Worm (Caenorhabditis elegans) whole organism, L1 larva: ENCODE results near the gene F39F10.4.
"Not testable (repeated sequence)": the region's sequence is repeated elsewhere in the genome, so short reads cannot be mapped to it uniquely, and the experiment has no call there.

Experiments used
- C16A3.4 ChIP-seq: fragments of 150-350 bp; optimal IDR thresholded peaks from 2 replicates; lab custom pipeline; 2014; ENCODE audit warnings: missing biosample characterization, missing genetic modification characterization
- F16B12.6 ChIP-seq: fragments of 150-350 bp; optimal IDR thresholded peaks from 2 replicates; lab custom pipeline; 2014; ENCODE audit warnings: missing biosample characterization, missing genetic modification characterization
- Y116A8C.19 ChIP-seq: sonication (generic microtip); optimal IDR thresholded peaks from 2 replicates; lab custom pipeline; 2016; ENCODE audit warnings: missing compliant biosample characterization, missing genetic modification characterization, borderline replicate concordance
- alr-1 ChIP-seq: fragments of 200-800 bp; sonication (Bioruptor generic); optimal IDR thresholded peaks from 2 replicates; lab custom pipeline; 2018; ENCODE audit warnings: borderline replicate concordance, mild to moderate bottlenecking, missing genetic modification characterization, missing compliant biosample characterization
- ama-1 ChIP-seq: fragments of 150-350 bp; optimal IDR thresholded peaks from 2 replicates; lab custom pipeline; 2014
- blmp-1 ChIP-seq: fragments of 150-350 bp; optimal IDR thresholded peaks from 2 replicates; lab custom pipeline; 2014; ENCODE audit warnings: missing biosample characterization, missing genetic modification characterization
- ceh-63 ChIP-seq: fragments of 200-800 bp; sonication (Bioruptor generic); optimal IDR thresholded peaks from 2 replicates; lab custom pipeline; 2018; ENCODE audit warnings: mild to moderate bottlenecking, missing genetic modification characterization, missing compliant biosample characterization
- ceh-88 ChIP-seq: fragments of 200-800 bp; sonication (Bioruptor generic); IDR thresholded peaks from 2 replicates; pipeline ENCODE4 v1.3.6; 2022; ENCODE audit warnings: missing genetic modification characterization, missing compliant biosample characterization
- ces-1 ChIP-seq: fragments of 150-350 bp; optimal IDR thresholded peaks from 2 replicates; lab custom pipeline; 2014; ENCODE audit warnings: missing biosample characterization, missing genetic modification reagents, missing genetic modification characterization
- dpl-1 ChIP-seq, 3 experiments: fragments of 150-350 bp in 2 of 3; sonication (generic microtip) in 1 of 3; optimal IDR thresholded peaks; 2 replicates each; lab custom pipeline; 2014 to 2017; ENCODE audit warnings: missing biosample characterization in 3 of 3, missing genetic modification characterization in 3 of 3, missing genetic modification reagents in 3 of 3
- dsc-1 ChIP-seq: sonication (generic microtip); optimal IDR thresholded peaks from 2 replicates; lab custom pipeline; 2016; ENCODE audit warnings: mild to moderate bottlenecking, missing genetic modification characterization, missing compliant biosample characterization
- efl-1 ChIP-seq, 4 experiments: fragments of 150-350 bp; optimal IDR thresholded peaks in 3 of 4; peaks in 1 of 4; 1 replicate in 1 of 4; 2 replicates in 3 of 4; lab custom pipeline; 2014; ENCODE audit warnings: missing biosample characterization in 2 of 4, missing genetic modification characterization in 2 of 4, missing genetic modification reagents in 2 of 4
- elt-3 ChIP-seq, 6 experiments: fragments of 150-350 bp in 1 of 6; sonication (generic microtip); optimal IDR thresholded peaks; 2 replicates each; lab custom pipeline; 2017 to 2018; ENCODE audit warnings: missing biosample characterization in 6 of 6, missing genetic modification characterization in 6 of 6, inconsistent platforms in 1 of 6
- ets-5 ChIP-seq: fragments of 200-800 bp; sonication (Bioruptor generic); IDR thresholded peaks from 2 replicates; pipeline ENCODE4 v1.3.6; 2022; ENCODE audit warnings: missing genetic modification characterization, missing compliant biosample characterization
- fkh-4 ChIP-seq: sonication (generic microtip); optimal IDR thresholded peaks from 2 replicates; lab custom pipeline; 2016; ENCODE audit warnings: missing compliant biosample characterization, missing genetic modification characterization, borderline replicate concordance
- fkh-8 ChIP-seq: sonication (generic microtip); optimal IDR thresholded peaks from 2 replicates; lab custom pipeline; 2016; ENCODE audit warnings: mild to moderate bottlenecking, missing genetic modification characterization, missing compliant biosample characterization
- hpl-2 ChIP-seq: fragments of 150-350 bp; optimal IDR thresholded peaks from 2 replicates; lab custom pipeline; 2014; ENCODE audit warnings: missing biosample characterization, missing genetic modification reagents, missing genetic modification characterization
- lin-14 ChIP-seq: fragments of 200-800 bp; sonication (Bioruptor generic); optimal IDR thresholded peaks from 2 replicates; lab custom pipeline; 2018; ENCODE audit warnings: mild to moderate bottlenecking, missing genetic modification characterization, moderate library complexity, missing compliant biosample characterization
- lin-35 ChIP-seq, 2 experiments: fragments of 150-350 bp; optimal IDR thresholded peaks; 2 replicates each; lab custom pipeline; 2014; ENCODE audit warnings: missing biosample characterization in 2 of 2, missing genetic modification characterization in 2 of 2, missing genetic modification reagents in 2 of 2
- lir-3 ChIP-seq: sonication (generic microtip); optimal IDR thresholded peaks from 2 replicates; lab custom pipeline; 2016; ENCODE audit warnings: mild to moderate bottlenecking, missing genetic modification characterization, moderate library complexity, missing compliant biosample characterization; ENCODE audit not compliant: poor library complexity
- lsy-2 ChIP-seq, 2 experiments: fragments of 150-350 bp; optimal IDR thresholded peaks; 2 replicates each; lab custom pipeline; 2014; ENCODE audit warnings: missing biosample characterization in 2 of 2, missing genetic modification characterization in 2 of 2
- mab-9 ChIP-seq: fragments of 200-800 bp; sonication (Bioruptor generic); IDR thresholded peaks from 2 replicates; pipeline ENCODE4 v1.3.6; 2022; ENCODE audit warnings: missing genetic modification reagents, missing genetic modification characterization, missing compliant biosample characterization
- mdl-1 ChIP-seq, 2 experiments: fragments of 150-350 bp; optimal IDR thresholded peaks; 2 replicates each; lab custom pipeline; 2014 to 2017; ENCODE audit warnings: missing biosample characterization in 2 of 2, missing genetic modification characterization in 2 of 2, inconsistent platforms in 1 of 2
- mef-2 ChIP-seq: fragments of 150-350 bp; optimal IDR thresholded peaks from 2 replicates; lab custom pipeline; 2014; ENCODE audit warnings: missing biosample characterization, missing genetic modification characterization
- mep-1 ChIP-seq: fragments of 150-350 bp; optimal IDR thresholded peaks from 2 replicates; lab custom pipeline; 2014; ENCODE audit warnings: missing biosample characterization, missing genetic modification characterization
- nhr-19 ChIP-seq: fragments of 200-800 bp; sonication (Bioruptor generic); conservative IDR thresholded peaks from 2 replicates; pipeline ENCODE4 v1.3.6; 2022; ENCODE audit warnings: missing genetic modification characterization, missing compliant biosample characterization
- nhr-20 ChIP-seq: sonication (generic microtip); optimal IDR thresholded peaks from 2 replicates; lab custom pipeline; 2016; ENCODE audit warnings: mild to moderate bottlenecking, missing genetic modification characterization, missing compliant biosample characterization
- nhr-237 ChIP-seq: fragments of 150-350 bp; optimal IDR thresholded peaks from 2 replicates; lab custom pipeline; 2014; ENCODE audit warnings: missing biosample characterization, missing genetic modification characterization
- nhr-47 ChIP-seq: sonication (generic microtip); optimal IDR thresholded peaks from 2 replicates; lab custom pipeline; 2016; ENCODE audit warnings: mild to moderate bottlenecking, missing genetic modification characterization, moderate library complexity, missing compliant biosample characterization
- nhr-71 ChIP-seq: sonication (generic microtip); optimal IDR thresholded peaks from 2 replicates; lab custom pipeline; 2016; ENCODE audit warnings: mild to moderate bottlenecking, missing genetic modification characterization, moderate library complexity, missing compliant biosample characterization
- nhr-85 ChIP-seq: sonication (generic microtip); peaks from one replicate; lab custom pipeline; 2016; ENCODE audit warnings: missing genetic modification characterization, inconsistent platforms, missing compliant biosample characterization
- nhr-90 ChIP-seq: sonication (generic microtip); optimal IDR thresholded peaks from 2 replicates; lab custom pipeline; 2016; ENCODE audit warnings: mild to moderate bottlenecking, missing genetic modification characterization, missing compliant biosample characterization; ENCODE audit not compliant: poor library complexity
- rnt-1 ChIP-seq: sonication (generic microtip); optimal IDR thresholded peaks from 2 replicates; lab custom pipeline; 2016; ENCODE audit warnings: mild to moderate bottlenecking, missing genetic modification characterization, moderate library complexity, missing compliant biosample characterization
- skn-1 ChIP-seq: fragments of 150-350 bp; optimal IDR thresholded peaks from 2 replicates; lab custom pipeline; 2014; ENCODE audit warnings: missing biosample characterization, missing genetic modification characterization
- snu-23 ChIP-seq: sonication (generic microtip); optimal IDR thresholded peaks from 2 replicates; lab custom pipeline; 2016; ENCODE audit warnings: missing genetic modification characterization, missing compliant biosample characterization
- sox-4 ChIP-seq: sonication (generic microtip); optimal IDR thresholded peaks from 2 replicates; lab custom pipeline; 2016; ENCODE audit warnings: missing genetic modification characterization, missing compliant biosample characterization
- swsn-7 ChIP-seq: sonication (generic microtip); optimal IDR thresholded peaks from 2 replicates; lab custom pipeline; 2016; ENCODE audit warnings: missing genetic modification characterization, missing compliant biosample characterization
- tbx-2 ChIP-seq: sonication (generic microtip); optimal IDR thresholded peaks from 2 replicates; lab custom pipeline; 2016; ENCODE audit warnings: missing genetic modification characterization, missing compliant biosample characterization
- unc-130 ChIP-seq: fragments of 150-350 bp; optimal IDR thresholded peaks from 2 replicates; lab custom pipeline; 2017; ENCODE audit warnings: missing biosample characterization, missing genetic modification characterization, inconsistent platforms
- vab-15 ChIP-seq: sonication (generic microtip); optimal IDR thresholded peaks from 2 replicates; lab custom pipeline; 2017; ENCODE audit warnings: missing genotype, mild to moderate bottlenecking, missing genetic modification characterization, missing compliant biosample characterization
- xbp-1 ChIP-seq: sonication (generic microtip); optimal IDR thresholded peaks from 2 replicates; lab custom pipeline; 2016; ENCODE audit warnings: missing genetic modification characterization, missing compliant biosample characterization

Gene F39F10.4

DNA sequence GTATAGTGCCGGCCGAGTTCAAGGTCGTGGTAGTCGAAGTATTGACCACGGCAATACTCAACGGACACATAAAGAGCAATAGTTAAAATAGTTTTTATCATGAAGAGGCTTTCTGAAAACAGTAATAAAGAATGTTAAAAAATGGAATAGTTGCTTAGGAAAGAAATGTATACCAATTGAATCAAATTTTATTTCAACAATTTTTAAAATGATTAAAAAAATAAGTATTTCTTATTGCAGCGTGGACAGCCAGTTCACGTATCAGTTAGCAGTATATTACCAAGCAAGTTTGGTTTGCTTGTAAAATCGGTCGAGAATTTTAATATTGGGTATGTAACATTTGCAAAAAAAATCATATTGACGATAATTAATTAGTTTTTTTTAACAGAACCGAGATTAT is 10.2 kb upstream of the F39F10.4 start, which contains the start of gene F39F10.5:
F39F10.5 (minus strand) TSS at position 101 of the 400 bp plus-strand sequence.
- TF ChIP-seq ets-5; sox-4; ceh-63 (GFP tag; lab: Kevin White, UChicago): not testable (repeated sequence)

DNA sequence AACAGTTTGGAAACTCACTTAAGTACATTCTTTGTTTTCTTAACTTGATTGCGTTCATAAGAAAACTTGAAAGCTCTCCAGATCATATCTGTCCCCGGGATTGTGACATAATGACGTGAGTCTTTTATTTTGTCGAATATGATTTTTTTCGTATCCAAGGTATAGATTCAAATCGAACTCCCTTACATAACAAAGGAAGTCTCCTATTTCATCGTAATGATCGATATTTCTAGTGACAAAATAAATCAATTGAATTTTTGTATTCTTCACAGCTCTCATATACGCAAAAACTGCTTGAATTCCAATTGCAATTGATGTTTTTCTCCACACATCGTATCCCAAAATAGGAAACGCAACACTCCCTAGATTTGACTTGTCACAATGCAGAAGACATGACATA is 862 bp downstream of the F39F10.4 start:
- TF ChIP-seq ces-1 (GFP tag; lab: Kevin White, UChicago) (no peak), efl-1 (optimal IDR thresholded peaks at IDR 0.05; lab: Kevin White, UChicago) (no peak), efl-1 (GFP tag; optimal IDR thresholded peaks at IDR 0.05 in 1 of 2; lab: Kevin White, UChicago) (peak in 1 of 2 experiments; percentile 64)
- TF ChIP-seq, all 84 proteins: peak for 1

DNA sequence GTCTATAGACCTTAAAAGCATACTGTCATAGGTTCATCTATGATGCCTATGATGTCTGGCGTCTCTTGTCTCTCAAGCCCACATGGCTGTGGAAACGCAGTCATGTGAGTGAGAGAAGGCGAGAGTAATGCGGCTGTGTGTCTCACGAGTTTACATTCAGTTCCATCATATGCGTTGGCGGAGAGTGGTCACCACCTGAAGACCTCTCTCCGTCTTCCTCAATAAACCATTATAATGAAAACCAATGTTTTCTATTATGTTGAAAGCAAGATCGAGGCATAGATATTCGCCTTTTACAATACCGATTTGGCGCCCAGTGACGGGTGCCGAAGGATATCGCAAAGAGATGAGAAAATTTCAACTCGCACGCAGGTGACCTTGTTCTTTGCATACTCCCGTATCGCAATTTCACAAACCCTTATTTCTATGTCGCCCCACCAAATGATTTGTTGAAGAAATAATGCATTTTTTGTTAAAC is 1.6 kb downstream of the F39F10.4 start:
- TF ChIP-seq ceh-88 (GFP tag; lab: Robert Waterston, UW) (peak; percentile 43; the same call in 1 of the 2 replicates), lin-14 (GFP tag; lab: Kevin White, UChicago) (peak; percentile 90), snu-23 (GFP tag; lab: Kevin White, UChicago) (peak; percentile 80), nhr-85 (tag; lab: Kevin White, UChicago) (peak; percentile 87), nhr-47 (tag; lab: Kevin White, UChicago) (peak; percentile 65), efl-1 (optimal IDR thresholded peaks at IDR 0.05; lab: Kevin White, UChicago) (peak in 1 of 2 experiments; percentile 11), efl-1 (GFP tag; optimal IDR thresholded peaks at IDR 0.05 in 1 of 2; lab: Kevin White, UChicago) (peak in 1 of 2 experiments; percentile 14), nhr-20 (tag; lab: Kevin White, UChicago) (peak; percentile 79), xbp-1 (tag; lab: Kevin White, UChicago) (peak; percentile 21), nhr-90 (tag; lab: Kevin White, UChicago) (peak; percentile 61), skn-1 (tag; lab: Kevin White, UChicago) (peak; percentile 13), lir-3 (tag; lab: Kevin White, UChicago) (peak; percentile 50), dpl-1 (GFP tag; optimal IDR thresholded peaks at IDR 0.05; lab: Kevin White, UChicago) (peak in 2 of 3 experiments; percentile 4 to 12), tbx-2 (tag; lab: Kevin White, UChicago) (peak; percentile 53), mep-1 (peak; percentile 36), C16A3.4 (tag; lab: Kevin White, UChicago) (peak; percentile 34), mdl-1 (tag; optimal IDR thresholded peaks at IDR 0.05; lab: Kevin White, UChicago) (peak in 1 of 2 experiments; percentile 84), lin-35 (GFP tag; optimal IDR thresholded peaks at IDR 0.05; lab: Kevin White, UChicago) (peak; percentile 32 to 70), nhr-237 (tag; lab: Kevin White, UChicago) (peak; percentile 0), mab-9 (GFP tag; lab: Robert Waterston, UW) (peak; percentile 41; the same call in 1 of the 2 replicates), blmp-1 (tag; lab: Kevin White, UChicago) (peak; percentile 83), nhr-71 (tag; lab: Kevin White, UChicago) (peak; percentile 83), ama-1 (lab: Kevin White, UChicago) (peak; percentile 40), nhr-19 (GFP tag; lab: Robert Waterston, UW) (peak; percentile 83), elt-3 (tag; optimal IDR thresholded peaks at IDR 0.05; lab: Kevin White, UChicago) (peak in 1 of 6 experiments; percentile 1), lsy-2 (tag; optimal IDR thresholded peaks at IDR 0.05; lab: Kevin White, UChicago) (peak; percentile 17 to 66), rnt-1 (tag; lab: Kevin White, UChicago) (peak; percentile 35), swsn-7 (tag; lab: Kevin White, UChicago) (peak; percentile 49), fkh-8 (peak; percentile 10), dsc-1 (tag; lab: Kevin White, UChicago) (peak; percentile 1)

DNA sequence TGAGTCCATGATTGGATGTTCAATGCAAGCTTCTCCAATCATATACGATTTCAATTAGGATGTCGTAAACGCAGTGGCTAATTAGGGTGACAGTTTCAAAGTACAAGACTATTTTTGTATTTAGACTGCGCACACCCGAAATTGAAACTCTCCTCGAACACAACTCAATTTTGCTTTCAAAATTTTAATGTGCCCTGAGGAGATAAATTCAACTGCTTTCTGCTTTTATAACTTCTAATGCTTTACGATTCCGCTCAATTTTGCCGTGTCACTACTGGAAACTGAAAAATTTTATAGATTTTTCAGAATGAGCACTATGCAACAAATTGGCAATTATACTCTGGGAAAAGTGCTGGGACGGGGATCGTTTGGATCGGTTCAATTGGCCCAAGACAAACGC is 8.9 kb downstream of the F39F10.4 start, which contains the start of gene F39F10.2:
F39F10.2 (plus strand) TSS at position 301 of the 400 bp plus-strand sequence.
- TF ChIP-seq mep-1: no peak
- no peak for TF ChIP-seq lsy-2 (tag; optimal IDR thresholded peaks at IDR 0.05; lab: Kevin White, UChicago)
- no peak for TF ChIP-seq hpl-2
- TF ChIP-seq ces-1 (GFP tag; lab: Kevin White, UChicago): no peak
- TF ChIP-seq rnt-1 (tag; lab: Kevin White, UChicago): no peak
- TF ChIP-seq efl-1 (optimal IDR thresholded peaks at IDR 0.05; lab: Kevin White, UChicago): no peak
- no peak for TF ChIP-seq efl-1 (GFP tag; optimal IDR thresholded peaks at IDR 0.05 in 1 of 2; lab: Kevin White, UChicago)
- no peak for TF ChIP-seq snu-23 (GFP tag; lab: Kevin White, UChicago)
- no peak for TF ChIP-seq lir-3 (tag; lab: Kevin White, UChicago)
- TF ChIP-seq Y116A8C.19 (tag; lab: Kevin White, UChicago): no peak
- TF ChIP-seq vab-15: no peak
- no peak for TF ChIP-seq unc-130 (tag; lab: Kevin White, UChicago)
- no peak for TF ChIP-seq ets-5
- TF ChIP-seq F16B12.6: no peak
- TF ChIP-seq mef-2: no peak
- TF ChIP-seq nhr-90 (tag; lab: Kevin White, UChicago): no peak
- TF ChIP-seq fkh-4: no peak
- no peak for TF ChIP-seq xbp-1 (tag; lab: Kevin White, UChicago)
- no peak for TF ChIP-seq alr-1 (tag; lab: Kevin White, UChicago)
- TF ChIP-seq, all 84 proteins: peak for 0
